Fruit fly (Drosophila melanogaster) whole organism, pupa: ENCODE results near the gene CG4161.

Source experiments
- CG15710 ChIP-seq: fragments of 200-800 bp; sonication (Bioruptor generic); optimal IDR thresholded peaks from 2 replicates; lab custom pipeline; 2018; ENCODE audit warnings: missing biosample characterization, mild to moderate bottlenecking, missing genetic modification characterization, moderate library complexity
- CG17806 ChIP-seq: fragments of 200-800 bp; sonication (Bioruptor generic); optimal IDR thresholded peaks from 2 replicates; lab custom pipeline; 2018; ENCODE audit warnings: missing biosample characterization, mild to moderate bottlenecking, missing genetic modification characterization, moderate library complexity
- CG32121 ChIP-seq: fragments of 200-800 bp; sonication (Bioruptor generic); IDR thresholded peaks from 2 replicates; pipeline ENCODE4 v1.3.6; 2022; ENCODE audit warnings: missing biosample characterization, missing genetic modification characterization
- CG34367 ChIP-seq: fragments of 200-800 bp; sonication (Bioruptor generic); optimal IDR thresholded peaks from 2 replicates; lab custom pipeline; 2018; ENCODE audit warnings: missing biosample characterization, mild to moderate bottlenecking, missing genetic modification characterization
- CG8159 ChIP-seq: fragments of 200-800 bp; sonication (Bioruptor generic); optimal IDR thresholded peaks from 3 replicates; lab custom pipeline; 2018; ENCODE audit warnings: missing biosample characterization, mild to moderate bottlenecking, missing genetic modification characterization, moderate library complexity
- CG9948 ChIP-seq: fragments of 200-800 bp; sonication (Bioruptor generic); optimal IDR thresholded peaks from 2 replicates; lab custom pipeline; 2018; ENCODE audit warnings: missing biosample characterization, mild to moderate bottlenecking, missing genetic modification characterization, moderate library complexity
- D1 ChIP-seq: fragments of 200-800 bp; sonication (Bioruptor generic); optimal IDR thresholded peaks from 2 replicates; lab custom pipeline; 2018; ENCODE audit warnings: missing biosample characterization, mild to moderate bottlenecking, missing genetic modification characterization, moderate library complexity
- EcR ChIP-seq: fragments of 200-800 bp; sonication (Bioruptor generic); optimal IDR thresholded peaks from 3 replicates; lab custom pipeline; 2019; ENCODE audit warnings: missing biosample characterization, missing genetic modification characterization, mild to moderate bottlenecking, moderate library complexity, missing genetic modification reagents
- Ets98B ChIP-seq: fragments of 200-800 bp; sonication (Bioruptor generic); IDR thresholded peaks from 2 replicates; pipeline ENCODE4 v1.3.6; 2022; ENCODE audit warnings: missing biosample characterization, missing genetic modification characterization

DNA sequence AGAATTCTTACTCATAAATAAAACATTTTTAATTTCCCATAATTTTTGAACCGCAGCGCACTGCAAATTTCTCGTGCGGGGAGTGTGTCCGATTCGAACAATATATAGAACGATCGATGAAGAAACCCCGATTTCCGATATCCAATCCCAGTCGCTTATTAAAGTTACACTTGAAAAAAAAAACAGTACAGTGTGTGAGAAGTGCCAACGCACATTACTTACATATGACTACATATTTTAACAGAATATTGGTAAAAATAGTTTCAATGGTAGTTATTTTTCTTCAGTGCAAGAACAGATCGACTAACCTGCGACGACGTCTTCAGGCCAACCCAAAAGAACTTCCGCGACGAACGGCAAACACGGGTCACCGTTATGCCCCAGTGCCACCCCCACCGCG lies 29.9 kb downstream of the CG4161 start:
- TF ChIP-seq CG15710 (tag; lab: Kevin White, UChicago): no peak
- no peak for TF ChIP-seq CG17806
- TF ChIP-seq CG34367 (tag; lab: Kevin White, UChicago): no peak
- no peak for TF ChIP-seq EcR (GFP tag; lab: Kevin White, UChicago)
- no peak for TF ChIP-seq CG9948 (tag; lab: Kevin White, UChicago)
- TF ChIP-seq Ets98B (GFP tag; lab: Robert Waterston, UW): no peak
- TF ChIP-seq CG32121 (GFP tag; lab: Robert Waterston, UW): no peak
- no peak for TF ChIP-seq D1
- no peak for TF ChIP-seq CG8159 (tag; lab: Kevin White, UChicago)
